Fruit fly (Drosophila melanogaster): ENCODE results near the gene Gr93c.

Gr93c gene

dm6 chr3R:21874982-21875466 is 30.0 kb upstream of the Gr93c start, which contains the start of gene CG6656 (continued):
- no peak for TF ChIP-seq CG4424 (GFP tag; optimal IDR thresholded peaks at IDR 0.05)
- peak; percentile 67 for TF ChIP-seq CG7745 (tag; optimal IDR thresholded peaks at IDR 0.05)
- TF ChIP-seq p53 (GFP tag; optimal IDR thresholded peaks at IDR 0.05) = no peak
- no peak for TF ChIP-seq CG12219 (GFP tag; optimal IDR thresholded peaks at IDR 0.05)
- TF ChIP-seq Meics (GFP tag; optimal IDR thresholded peaks at IDR 0.05) = no peak
- no peak for TF ChIP-seq ase (GFP tag; IDR thresholded peaks at IDR 0.05)
- no peak for TF ChIP-seq Gsc (GFP tag; IDR thresholded peaks at IDR 0.05)
- TF ChIP-seq zfh1 (GFP tag; IDR thresholded peaks at IDR 0.05) = 0 out of 3 replicates have a peak, but pooled peaks have one; percentile 35
- TF ChIP-seq Trl (optimal IDR thresholded peaks at IDR 0.05) = peak; percentile 61 to 85
- no peak for TF ChIP-seq Trl (GFP tag; optimal IDR thresholded peaks at IDR 0.05)
- no peak for TF ChIP-seq CG15696 (tag; optimal IDR thresholded peaks at IDR 0.05)
- TF ChIP-seq Atf3 (GFP tag; optimal IDR thresholded peaks at IDR 0.05) = no peak
- peak; percentile 3 for TF ChIP-seq CG12659 (GFP tag; optimal IDR thresholded peaks at IDR 0.05)
- peak; percentile 49; the same call in 1 of the 2 replicates for TF ChIP-seq Drgx (GFP tag; IDR thresholded peaks at IDR 0.05)
- TF ChIP-seq NfI (GFP tag; optimal IDR thresholded peaks at IDR 0.05) = no peak
- TF ChIP-seq MTF-1 (GFP tag; optimal IDR thresholded peaks at IDR 0.05; ENCODE audit: borderline replicate concordance) = peak; percentile 8
- TF ChIP-seq sim (GFP tag; IDR thresholded peaks at IDR 0.05) = no peak
- TF ChIP-seq Kr (GFP tag; optimal IDR thresholded peaks at IDR 0.05) = no peak
- TF ChIP-seq Nf-YB (GFP tag; optimal IDR thresholded peaks at IDR 0.05) = no peak
- no peak for TF ChIP-seq jing (GFP tag; optimal IDR thresholded peaks at IDR 0.05)
- no peak for TF ChIP-seq CG17385 (GFP tag; optimal IDR thresholded peaks at IDR 0.05)
- no peak for TF ChIP-seq ab (GFP tag; optimal IDR thresholded peaks at IDR 0.05)
- TF ChIP-seq CG34376 (GFP tag; optimal IDR thresholded peaks at IDR 0.05) = peak; percentile 10
- TF ChIP-seq fd96Cb (tag; optimal IDR thresholded peaks at IDR 0.05) = no peak
- peak; percentile 34; the same call in 1 of the 2 replicates for TF ChIP-seq NFAT (GFP tag; IDR thresholded peaks at IDR 0.05)
- peak; percentile 95 for TF ChIP-seq D19B (GFP tag; optimal IDR thresholded peaks at IDR 0.05)
- peak; percentile 70; the same call in 2 of the 3 replicates for TF ChIP-seq sr (GFP tag; IDR thresholded peaks at IDR 0.05)
- TF ChIP-seq Rfx (GFP tag; IDR thresholded peaks at IDR 0.05) = peak; percentile 49
- TF ChIP-seq Dad (GFP tag; optimal IDR thresholded peaks at IDR 0.05) = no peak
- TF ChIP-seq Sox102F (GFP tag; optimal IDR thresholded peaks at IDR 0.05) = no peak
- no peak for TF ChIP-seq CG1602 (GFP tag; optimal IDR thresholded peaks at IDR 0.05)
- 0 out of 2 replicates have a peak, but pooled peaks have one; percentile 29 for TF ChIP-seq Xrp1 (GFP tag; IDR thresholded peaks at IDR 0.05)
- no peak for TF ChIP-seq stc (GFP tag; IDR thresholded peaks at IDR 0.05)
- TF ChIP-seq PHDP (tag; optimal IDR thresholded peaks at IDR 0.05) = no peak
- TF ChIP-seq Jarid2 (GFP tag; optimal IDR thresholded peaks at IDR 0.05) = peak; percentile 75
- TF ChIP-seq D19A (tag; optimal IDR thresholded peaks at IDR 0.05) = peak; percentile 34
- no peak for TF ChIP-seq Lpt (GFP tag; optimal IDR thresholded peaks at IDR 0.05)
- no peak for TF ChIP-seq Rx (GFP tag; IDR thresholded peaks at IDR 0.05)
- no peak for TF ChIP-seq fd102C (GFP tag; optimal IDR thresholded peaks at IDR 0.05)
- TF ChIP-seq ato (GFP tag; IDR thresholded peaks at IDR 0.05; ENCODE audit: partially characterized antibody) = no peak
- TF ChIP-seq tio (GFP tag; optimal IDR thresholded peaks at IDR 0.05) = no peak
- no peak for TF ChIP-seq Lim3 (GFP tag; IDR thresholded peaks at IDR 0.05)
- no peak for TF ChIP-seq gce (GFP tag; IDR thresholded peaks at IDR 0.05)
- TF ChIP-seq Fer1 (GFP tag; optimal IDR thresholded peaks at IDR 0.05) = peak; percentile 21
- no peak for TF ChIP-seq CG10462 (GFP tag; optimal IDR thresholded peaks at IDR 0.05)
- no peak for TF ChIP-seq gem (tag; optimal IDR thresholded peaks at IDR 0.05)
- TF ChIP-seq CG14860 (GFP tag; IDR thresholded peaks at IDR 0.05; ENCODE audit: partially characterized antibody) = 0 out of 3 replicates have a peak, but pooled peaks have one; percentile 28
- TF ChIP-seq CG16779 (GFP tag; IDR thresholded peaks at IDR 0.05) = no peak
- no peak for TF ChIP-seq kay (GFP tag; optimal IDR thresholded peaks at IDR 0.05)
- TF ChIP-seq Dfd (GFP tag; optimal IDR thresholded peaks at IDR 0.05) = no peak
- TF ChIP-seq CG10321 (GFP tag; IDR thresholded peaks at IDR 0.05) = peak; percentile 84
- TF ChIP-seq fru (optimal IDR thresholded peaks at IDR 0.05) = no peak

All from whole organism, embryonic.